Worm (Caenorhabditis elegans): ENCODE measurements around the gene sdz-13.

ce11 chrIV:10889820-10890462 is 10.5 kb upstream of the sdz-13 start, which contains the start of gene F13E9.15:
- TF ChIP-seq dao-5 (tag; optimal IDR thresholded peaks at IDR 0.05) (no peak), him-1 (tag; optimal IDR thresholded peaks at IDR 0.05) (no peak)

Data from whole organism, L4/young adult.